Fruit fly (Drosophila melanogaster): ENCODE results near the gene Lsd-2.

DNA sequence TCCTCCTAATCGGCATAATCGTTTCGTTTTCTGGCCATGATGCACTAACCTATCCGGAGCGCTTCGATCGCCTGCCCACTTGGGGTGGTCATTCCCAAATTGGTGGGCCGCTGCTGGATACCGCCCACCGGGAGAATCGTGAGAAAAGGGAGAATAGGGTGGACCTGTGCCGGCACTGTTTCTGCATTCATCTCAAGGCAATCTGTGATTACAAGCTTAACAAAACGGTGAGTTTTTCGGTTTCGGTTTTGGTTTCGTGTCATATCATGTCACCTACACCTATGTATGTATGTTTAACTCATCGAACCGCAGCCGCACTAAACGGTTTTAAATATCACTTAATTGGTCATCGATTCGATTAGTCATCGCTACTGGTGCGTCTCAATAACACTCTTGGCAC is 51.3 kb downstream of the Lsd-2 start:
- TF ChIP-seq psq (optimal IDR thresholded peaks at IDR 0.05) (no peak), Sin3A (optimal IDR thresholded peaks at IDR 0.05) (no peak), insv (optimal IDR thresholded peaks at IDR 0.05) (no peak), h (optimal IDR thresholded peaks at IDR 0.05) (no peak), Myc (optimal IDR thresholded peaks at IDR 0.05) (no peak)
